Fruit fly (Drosophila melanogaster) whole organism, larva: ENCODE results near the gene CG42526.

Experiments
- noc ChIP-seq: fragments of 200-800 bp; sonication (Bioruptor generic); optimal IDR thresholded peaks from 3 replicates; lab custom pipeline; 2019; ENCODE audit warnings: missing biosample characterization, mild to moderate bottlenecking, missing genetic modification characterization, moderate library complexity

The CG42526 gene

dm6 chr3L:9435315-9435714 lies at the start of gene CG42526:
Gene CG42526 (minus strand): TSS chr3L:9435399.
- no peak for TF ChIP-seq noc (tag; lab: Kevin White, UChicago)

dm6 chr3L:9476829-9477228 lies 41.6 kb upstream of the CG42526 start, which contains the start of the genes Uch-L5 and Jarid2:
Gene Uch-L5 (minus strand): TSS chr3L:9476965.
Gene Jarid2 (plus strand): TSS chr3L:9477038.
- TF ChIP-seq noc (tag; lab: Kevin White, UChicago): no peak

- no peak for TF ChIP-seq noc (tag; lab: Kevin White, UChicago)
Measured at dm6 chr3L:9471151-9471903, 36.1 kb upstream of the CG42526 start.

- TF ChIP-seq noc (tag; lab: Kevin White, UChicago): no peak
Measured at dm6 chr3L:9469079-9469478, 33.9 kb upstream of the CG42526 start.

- peak; percentile 22 for TF ChIP-seq noc (tag; lab: Kevin White, UChicago)
Measured at dm6 chr3L:9468261-9468890, 33.2 kb upstream of the CG42526 start.

- TF ChIP-seq noc (tag; lab: Kevin White, UChicago): no peak
Measured at dm6 chr3L:9467763-9468206, 32.6 kb upstream of the CG42526 start.

dm6 chr3L:9467267-9467666 lies 32.1 kb upstream of the CG42526 start:
- TF ChIP-seq noc (tag; lab: Kevin White, UChicago): no peak

dm6 chr3L:9466595-9466994 lies 31.4 kb upstream of the CG42526 start:
- TF ChIP-seq noc (tag; lab: Kevin White, UChicago): peak; percentile 1

dm6 chr3L:9465652-9466244 lies 30.5 kb upstream of the CG42526 start:
- no peak for TF ChIP-seq noc (tag; lab: Kevin White, UChicago)

dm6 chr3L:9462794-9463193 lies 27.6 kb upstream of the CG42526 start:
- no peak for TF ChIP-seq noc (tag; lab: Kevin White, UChicago)

- TF ChIP-seq noc (tag; lab: Kevin White, UChicago): peak; percentile 85
Measured at dm6 chr3L:9462247-9462769, 27.1 kb upstream of the CG42526 start.

dm6 chr3L:9461670-9462246 lies 26.6 kb upstream of the CG42526 start:
- no peak for TF ChIP-seq noc (tag; lab: Kevin White, UChicago)

dm6 chr3L:9460775-9461491 lies 25.7 kb upstream of the CG42526 start, which contains the start of the genes CG3434 and CG44838:
Gene CG3434 (minus strand): TSS chr3L:9460799.
Gene CG44838 (plus strand): TSS chr3L:9461050.
- peak; percentile 67 for TF ChIP-seq noc (tag; lab: Kevin White, UChicago)

dm6 chr3L:9457619-9458092 lies 22.5 kb upstream of the CG42526 start, which contains the start of gene CG3437:
Gene CG3437 (minus strand): TSS chr3L:9457669.
- TF ChIP-seq noc (tag; lab: Kevin White, UChicago): peak; percentile 99

dm6 chr3L:9456389-9456788 lies 21.2 kb upstream of the CG42526 start:
- no peak for TF ChIP-seq noc (tag; lab: Kevin White, UChicago)
